Fruit fly (Drosophila melanogaster) Kc167 (cell line): Measurements from ENCODE around the gene Rpt3R.

Experiments used
- Myc ChIP-seq: fragments of >200 bp; optimal IDR thresholded peaks from 2 replicates; lab custom pipeline; 2017; ENCODE audit warnings: missing external identifiers
- Sin3A ChIP-seq: fragments of >200 bp; optimal IDR thresholded peaks from 2 replicates; lab custom pipeline; 2018; ENCODE audit warnings: missing external identifiers
- h ChIP-seq: fragments of >200 bp; optimal IDR thresholded peaks from 3 replicates; lab custom pipeline; 2018; ENCODE audit warnings: missing external identifiers
- insv ChIP-seq: fragments of >200 bp; optimal IDR thresholded peaks from 3 replicates; lab custom pipeline; 2018; ENCODE audit warnings: missing external identifiers
- psq ChIP-seq: fragments of >200 bp; optimal IDR thresholded peaks from 2 replicates; lab custom pipeline; 2017; ENCODE audit warnings: missing external identifiers
- ttk ChIP-seq: sonication (Bioruptor generic); optimal IDR thresholded peaks from 2 replicates; lab custom pipeline; 2017; ENCODE audit warnings: missing external identifiers

dm6 chr3R:9705008-9705628 is 51.2 kb downstream of the Rpt3R start, which contains the start of gene Unc-115a:
- no peak for TF ChIP-seq h
- TF ChIP-seq psq (lab: Kevin White, UChicago), result no peak
- no peak for TF ChIP-seq insv
- TF ChIP-seq Myc (lab: Kevin White, UChicago), result no peak
- TF ChIP-seq ttk (lab: Kevin White, UChicago), result no peak
- TF ChIP-seq Sin3A, result no peak
